Worm (Caenorhabditis elegans) whole organism, L3 larva: Measurements from ENCODE around the gene F59A7.14.
A peak's percentile ranks its signal among the peaks of the same experiment; 100 is the strongest.

Source experiments
- ZK546.5 ChIP-seq: sonication (generic microtip); optimal IDR thresholded peaks from 2 replicates; lab custom pipeline; 2017; ENCODE audit warnings: missing biosample characterization, missing genetic modification characterization
- aly-2 ChIP-seq: fragments of 150-350 bp; optimal IDR thresholded peaks from 2 replicates; lab custom pipeline; 2014; ENCODE audit warnings: missing biosample characterization, missing genetic modification characterization
- ama-1 ChIP-seq: fragments of 150-350 bp; optimal IDR thresholded peaks from 2 replicates; lab custom pipeline; 2018
- ceh-16 ChIP-seq: sonication (generic microtip); optimal IDR thresholded peaks from 2 replicates; lab custom pipeline; 2017; ENCODE audit warnings: missing biosample characterization, missing genetic modification characterization
- ceh-28 ChIP-seq: fragments of 150-350 bp; optimal IDR thresholded peaks from 2 replicates; lab custom pipeline; 2014; ENCODE audit warnings: missing biosample characterization, missing genetic modification reagents, missing genetic modification characterization
- ceh-82 ChIP-seq: fragments of 150-350 bp; optimal IDR thresholded peaks from 2 replicates; lab custom pipeline; 2014; ENCODE audit warnings: missing biosample characterization, missing genetic modification characterization
- ceh-9 ChIP-seq: sonication (generic microtip); optimal IDR thresholded peaks from 2 replicates; lab custom pipeline; 2018; ENCODE audit warnings: missing biosample characterization, missing genetic modification characterization
- daf-12 ChIP-seq: fragments of 150-350 bp; optimal IDR thresholded peaks from 2 replicates; lab custom pipeline; 2014; ENCODE audit warnings: missing biosample characterization, missing genetic modification reagents, missing genetic modification characterization
- egl-27 ChIP-seq: sonication (generic microtip); optimal IDR thresholded peaks from 4 replicates; lab custom pipeline; 2017; ENCODE audit warnings: missing biosample characterization, missing genetic modification reagents, missing genetic modification characterization
- egl-5 ChIP-seq: fragments of 150-350 bp; optimal IDR thresholded peaks from 2 replicates; lab custom pipeline; 2017; ENCODE audit warnings: missing biosample characterization, missing genetic modification reagents, missing genetic modification characterization, inconsistent platforms
- elt-1 ChIP-seq: fragments of 150-350 bp; optimal IDR thresholded peaks from 2 replicates; lab custom pipeline; 2014; ENCODE audit warnings: missing biosample characterization, missing genetic modification characterization
- elt-2 ChIP-seq: sonication (generic microtip); optimal IDR thresholded peaks from 2 replicates; lab custom pipeline; 2016; ENCODE audit warnings: missing genetic modification reagents, mild to moderate bottlenecking, missing genetic modification characterization, missing compliant biosample characterization
- eor-1 ChIP-seq, 2 experiments: fragments of 150-350 bp; optimal IDR thresholded peaks; 2 replicates each; lab custom pipeline; 2014 to 2018; ENCODE audit warnings: missing biosample characterization in 2 of 2, missing genetic modification characterization in 2 of 2
- fkh-10 ChIP-seq: sonication (generic microtip); optimal IDR thresholded peaks from 2 replicates; lab custom pipeline; 2017; ENCODE audit warnings: missing biosample characterization, missing genetic modification reagents, missing genetic modification characterization
- fos-1 ChIP-seq: fragments of 150-350 bp; optimal IDR thresholded peaks from 2 replicates; lab custom pipeline; 2014; ENCODE audit warnings: missing biosample characterization, missing genetic modification characterization
- hmg-11 ChIP-seq: sonication (generic microtip); optimal IDR thresholded peaks from 2 replicates; lab custom pipeline; 2016; ENCODE audit warnings: missing genetic modification characterization, missing compliant biosample characterization
- jun-1 ChIP-seq: fragments of 150-350 bp; optimal IDR thresholded peaks from 2 replicates; lab custom pipeline; 2014; ENCODE audit warnings: missing biosample characterization, missing genetic modification reagents, missing genetic modification characterization
- lin-15B ChIP-seq: fragments of 150-350 bp; optimal IDR thresholded peaks from 2 replicates; lab custom pipeline; 2014; ENCODE audit warnings: missing biosample characterization, missing genetic modification characterization
- mml-1 ChIP-seq: fragments of 150-350 bp; sonication (generic microtip); optimal IDR thresholded peaks from 3 replicates; lab custom pipeline; 2014; ENCODE audit warnings: missing biosample characterization, missing genetic modification characterization
- nhr-237 ChIP-seq: fragments of 150-350 bp; optimal IDR thresholded peaks from 2 replicates; lab custom pipeline; 2014; ENCODE audit warnings: missing biosample characterization, missing genetic modification characterization
- nhr-25 ChIP-seq: sonication (generic microtip); optimal IDR thresholded peaks from 2 replicates; lab custom pipeline; 2017; ENCODE audit warnings: missing biosample characterization, missing genetic modification characterization
- nhr-28 ChIP-seq: fragments of 150-350 bp; optimal IDR thresholded peaks from 2 replicates; lab custom pipeline; 2014; ENCODE audit warnings: missing biosample characterization, missing genetic modification characterization
- nhr-43 ChIP-seq: sonication (generic microtip); optimal IDR thresholded peaks from 2 replicates; lab custom pipeline; 2016; ENCODE audit warnings: mild to moderate bottlenecking, missing genetic modification characterization, missing compliant biosample characterization; ENCODE audit not compliant: poor library complexity, severe bottlenecking
- nhr-67 ChIP-seq: fragments of 150-350 bp; optimal IDR thresholded peaks from 2 replicates; lab custom pipeline; 2014; ENCODE audit warnings: missing biosample characterization, missing genetic modification characterization
- nhr-76 ChIP-seq: fragments of 150-350 bp; sonication (generic microtip); optimal IDR thresholded peaks from 5 replicates; lab custom pipeline; 2014; ENCODE audit warnings: missing biosample characterization, missing genetic modification characterization
- nhr-77 ChIP-seq: fragments of 150-350 bp; optimal IDR thresholded peaks from 2 replicates; lab custom pipeline; 2014; ENCODE audit warnings: missing biosample characterization, missing genetic modification characterization
- pha-4 ChIP-seq: fragments of 150-350 bp; optimal IDR thresholded peaks from 2 replicates; lab custom pipeline; 2014; ENCODE audit warnings: missing biosample characterization, missing genetic modification reagents, missing genetic modification characterization
- pqm-1 ChIP-seq: fragments of 150-350 bp; optimal IDR thresholded peaks from 2 replicates; lab custom pipeline; 2017; ENCODE audit warnings: missing biosample characterization, missing genetic modification characterization, inconsistent platforms
- sea-2 ChIP-seq: fragments of 150-350 bp; sonication (generic microtip); optimal IDR thresholded peaks from 4 replicates; lab custom pipeline; 2014; ENCODE audit warnings: missing biosample characterization, missing genetic modification reagents, missing genetic modification characterization
- skn-1 ChIP-seq: fragments of 150-350 bp; optimal IDR thresholded peaks from 2 replicates; lab custom pipeline; 2014; ENCODE audit warnings: missing biosample characterization, missing genetic modification characterization
- snpc-4 ChIP-seq: fragments of 150-350 bp; optimal IDR thresholded peaks from 2 replicates; lab custom pipeline; 2014; ENCODE audit warnings: missing biosample characterization, missing genetic modification characterization
- unc-39 ChIP-seq: sonication (generic microtip); optimal IDR thresholded peaks from 4 replicates; lab custom pipeline; 2017; ENCODE audit warnings: missing biosample characterization, missing genetic modification characterization
- zag-1 ChIP-seq: fragments of 150-350 bp; optimal IDR thresholded peaks from 2 replicates; lab custom pipeline; 2014; ENCODE audit warnings: missing biosample characterization, missing genetic modification characterization
- ztf-4 ChIP-seq: fragments of 150-350 bp; optimal IDR thresholded peaks from 2 replicates; lab custom pipeline; 2014; ENCODE audit warnings: missing biosample characterization, missing genetic modification characterization

Gene F59A7.14

DNA sequence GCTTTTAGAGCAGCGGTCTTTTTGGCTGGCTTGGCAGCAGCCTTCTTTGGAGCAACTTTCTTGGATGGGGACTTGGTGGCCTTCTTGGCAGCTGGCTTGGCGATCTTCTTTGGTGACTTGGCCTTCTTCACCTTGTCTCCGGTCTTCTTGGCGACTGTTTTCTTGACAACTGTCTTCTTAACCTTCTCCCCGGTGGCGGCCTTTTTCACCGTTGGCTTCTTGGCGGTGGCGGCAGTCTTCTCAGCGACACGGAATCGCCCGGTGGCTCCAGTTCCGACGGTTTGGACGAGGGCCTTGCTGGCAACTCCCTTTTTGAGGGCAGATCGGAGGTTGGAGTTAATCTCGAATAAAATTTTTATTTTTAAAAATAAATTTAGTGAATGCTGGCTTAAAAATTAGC, 11.9 kb downstream of the F59A7.14 start:
- no peak for TF ChIP-seq mml-1 (tag; lab: Kevin White, UChicago)
- no peak for TF ChIP-seq hmg-11 (tag; lab: Kevin White, UChicago)
- no peak for TF ChIP-seq sea-2 (GFP tag; lab: Kevin White, UChicago)
- no peak for TF ChIP-seq pqm-1 (tag; lab: Kevin White, UChicago)
- TF ChIP-seq skn-1, result no peak
- TF ChIP-seq elt-1 (tag; lab: Kevin White, UChicago), result no peak
- TF ChIP-seq unc-39 (tag; lab: Kevin White, UChicago), result no peak
- no peak for TF ChIP-seq elt-2 (tag; lab: Kevin White, UChicago)
- TF ChIP-seq nhr-28, result no peak
- TF ChIP-seq ztf-4, result no peak
- no peak for TF ChIP-seq ceh-82 (tag; lab: Kevin White, UChicago)
- no peak for TF ChIP-seq fkh-10 (GFP tag; lab: Kevin White, UChicago)
- TF ChIP-seq ceh-9, result no peak
- TF ChIP-seq nhr-77 (tag; lab: Kevin White, UChicago), result no peak
- TF ChIP-seq jun-1 (tag; lab: Kevin White, UChicago), result no peak
- no peak for TF ChIP-seq ceh-28
- no peak for TF ChIP-seq nhr-25 (tag; lab: Kevin White, UChicago)

ce11 chrV:2031454-2031853, 12.7 kb downstream of the F59A7.14 start, which contains the start of gene hil-6:
TSS of gene hil-6 (minus strand) at chrV:2031554.
- TF ChIP-seq nhr-43 (tag; lab: Kevin White, UChicago) (no peak), mml-1 (tag; lab: Kevin White, UChicago) (no peak), aly-2 (no peak), snpc-4 (tag; lab: Kevin White, UChicago) (no peak), nhr-76 (tag; lab: Kevin White, UChicago) (no peak), egl-27 (tag; lab: Kevin White, UChicago) (no peak), fos-1 (tag; lab: Kevin White, UChicago) (no peak), unc-39 (tag; lab: Kevin White, UChicago) (no peak), nhr-237 (tag; lab: Kevin White, UChicago) (no peak), egl-5 (tag; lab: Kevin White, UChicago) (no peak), lin-15B (tag; lab: Kevin White, UChicago) (no peak), hmg-11 (tag; lab: Kevin White, UChicago) (no peak), ZK546.5 (no peak), fkh-10 (GFP tag; lab: Kevin White, UChicago) (no peak), eor-1 (tag; optimal IDR thresholded peaks at IDR 0.05; lab: Kevin White, UChicago) (no peak), ceh-16 (no peak), ceh-9 (no peak), pha-4 (no peak)

- TF ChIP-seq zag-1 (tag; lab: Kevin White, UChicago) (no peak), fos-1 (tag; lab: Kevin White, UChicago) (no peak), elt-2 (tag; lab: Kevin White, UChicago) (no peak), ceh-9 (no peak), daf-12 (tag; lab: Kevin White, UChicago) (no peak)
Measured at ce11 chrV:2035545-2035944, 16.8 kb downstream of the F59A7.14 start, which contains the start of gene srab-23. TSS of gene srab-23 (minus strand) at chrV:2035645.

ce11 chrV:2045956-2046355, 27.2 kb downstream of the F59A7.14 start, which contains the start of gene Y40B10A.5:
TSS of gene Y40B10A.5 (minus strand) at chrV:2046056.
- TF ChIP-seq ceh-82 (tag; lab: Kevin White, UChicago) (no peak), ama-1 (lab: Kevin White, UChicago) (no peak), pqm-1 (tag; lab: Kevin White, UChicago) (no peak), nhr-77 (tag; lab: Kevin White, UChicago) (no peak), nhr-67 (tag; lab: Kevin White, UChicago) (no peak), nhr-237 (tag; lab: Kevin White, UChicago) (no peak), egl-5 (tag; lab: Kevin White, UChicago) (no peak)

DNA sequence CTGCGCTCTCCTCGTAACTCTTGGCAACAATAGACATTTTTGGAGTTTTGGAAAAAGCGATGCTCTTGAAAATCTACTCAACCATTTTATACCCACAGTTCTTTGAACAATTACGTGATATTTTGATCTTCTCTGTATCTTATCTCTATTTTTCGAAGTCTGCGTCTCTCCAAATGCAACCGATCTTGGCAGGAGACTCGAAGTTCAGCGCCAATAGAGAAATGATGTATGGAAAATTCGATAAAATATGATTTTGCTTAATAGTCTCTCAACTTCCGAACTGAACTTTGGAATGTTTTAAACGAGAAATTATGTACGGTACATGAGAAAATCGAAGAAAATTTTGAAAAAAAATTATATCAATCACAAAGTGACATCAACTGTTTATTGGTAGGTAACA, 31.3 kb downstream of the F59A7.14 start, which contains the start of gene comt-4:
Gene comt-4 (minus strand): TSS at position 50 of the 400 bp plus-strand sequence.
- TF ChIP-seq elt-2 (tag; lab: Kevin White, UChicago) (peak; percentile 51), pqm-1 (tag; lab: Kevin White, UChicago) (peak; percentile 60), nhr-76 (tag; lab: Kevin White, UChicago) (no peak)
- TF ChIP-seq, all 47 proteins: peak for 2
